1 fruit fly cellular context compared by ENCODE assay signal in the genomic region with DNA sequence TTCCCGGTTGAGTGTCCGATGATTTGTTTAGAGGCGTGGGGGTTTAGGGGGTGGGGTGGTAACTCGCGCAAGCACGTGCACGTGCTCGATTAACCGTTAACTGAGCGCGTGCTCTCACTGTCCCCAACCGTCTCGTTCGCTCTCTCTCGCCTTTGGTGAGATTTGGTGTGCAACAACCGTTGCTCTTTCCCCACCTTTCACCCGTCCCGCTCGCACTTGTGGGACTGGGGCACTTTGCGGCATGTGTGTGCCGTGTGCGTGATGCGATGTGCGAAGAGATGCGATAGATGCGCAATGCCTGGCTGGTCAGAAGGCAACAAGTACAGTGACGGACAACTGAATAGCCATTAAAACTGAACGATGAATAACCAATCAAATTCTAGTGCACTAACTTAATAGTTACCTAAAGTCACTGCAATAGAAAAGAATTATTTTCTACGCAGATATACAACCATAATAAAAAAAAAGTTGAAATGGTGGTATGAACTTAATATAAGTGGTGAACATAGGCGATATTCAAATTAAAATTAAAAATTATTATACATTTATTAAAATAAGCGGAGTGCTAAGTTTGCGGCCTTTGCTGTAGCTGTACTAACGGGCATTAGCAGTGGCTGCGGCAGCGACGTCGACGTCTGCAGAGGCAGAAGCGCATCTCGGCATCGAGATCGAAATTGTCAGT.
TF ChIP-seq lines count a peak whose summit lies in the region.

No protein-coding gene starts in this region.

TF ChIP-seq in whole organism, embryonic, 481 proteins besides CTCF, POLR2A, EP300 and RAD21 (continued from another document and continues in another):
- TF ChIP-seq Poxn (GFP tag; IDR thresholded peaks at IDR 0.05; lab: Robert Waterston, UW) = no peak
- TF ChIP-seq CG32532 (GFP tag; IDR thresholded peaks at IDR 0.05; lab: Robert Waterston, UW) = peak; percentile 66; the same call in 1 of the 2 replicates
- peak; percentile 18; the same call in 1 of the 2 replicates for TF ChIP-seq NFAT (GFP tag; IDR thresholded peaks at IDR 0.05; lab: Robert Waterston, UW)
- TF ChIP-seq Gug (GFP tag; IDR thresholded peaks at IDR 0.05; lab: Robert Waterston, UW) = peak; percentile 49
- TF ChIP-seq CG14014 (GFP tag; IDR thresholded peaks at IDR 0.05; lab: Robert Waterston, UW) = peak; percentile 73
- TF ChIP-seq Hsf (GFP tag; optimal IDR thresholded peaks at IDR 0.05; lab: Kevin White, UChicago) = peak; percentile 68
- TF ChIP-seq CG1529 (GFP tag; optimal IDR thresholded peaks at IDR 0.05; lab: Kevin White, UChicago) = peak; percentile 92
- TF ChIP-seq CG10654 (GFP tag; optimal IDR thresholded peaks at IDR 0.05; lab: Kevin White, UChicago) = peak; percentile 62
- TF ChIP-seq Dip3 (GFP tag; optimal IDR thresholded peaks at IDR 0.05; lab: Kevin White, UChicago) = no peak
- no peak for TF ChIP-seq CG16779 (GFP tag; IDR thresholded peaks at IDR 0.05; lab: Robert Waterston, UW)
- TF ChIP-seq CG6683 (GFP tag; optimal IDR thresholded peaks at IDR 0.05; lab: Kevin White, UChicago) = peak; percentile 74
- TF ChIP-seq CG14965 (GFP tag; optimal IDR thresholded peaks at IDR 0.05; lab: Kevin White, UChicago; ENCODE audit: borderline replicate concordance) = no peak
- no peak for TF ChIP-seq Neu2 (GFP tag; optimal IDR thresholded peaks at IDR 0.05; lab: Kevin White, UChicago; ENCODE audit: borderline replicate concordance)
- TF ChIP-seq zen (tag; optimal IDR thresholded peaks at IDR 0.05; lab: Kevin White, UChicago) = peak; percentile 83
- peak; percentile 33; the same call in 1 of the 2 replicates for TF ChIP-seq Lim3 (GFP tag; IDR thresholded peaks at IDR 0.05; lab: Robert Waterston, UW)
- TF ChIP-seq Hey (tag; optimal IDR thresholded peaks at IDR 0.05; lab: Kevin White, UChicago) = no peak
- TF ChIP-seq seq (GFP tag; IDR thresholded peaks at IDR 0.05; lab: Robert Waterston, UW) = peak; percentile 85
- peak; percentile 35 for TF ChIP-seq slp2 (GFP tag; optimal IDR thresholded peaks at IDR 0.05; lab: Kevin White, UChicago)
- TF ChIP-seq CG17568 (GFP tag; optimal IDR thresholded peaks at IDR 0.05; lab: Kevin White, UChicago) = peak; percentile 80
- TF ChIP-seq usp (GFP tag; optimal IDR thresholded peaks at IDR 0.05; lab: Kevin White, UChicago) = no peak
- peak; percentile 68 for TF ChIP-seq Abd-B (GFP tag; optimal IDR thresholded peaks at IDR 0.05; lab: Kevin White, UChicago)
- TF ChIP-seq bowl (GFP tag; IDR thresholded peaks at IDR 0.05; lab: Robert Waterston, UW) = no peak
- peak; percentile 69 for TF ChIP-seq slbo (GFP tag; IDR thresholded peaks at IDR 0.05; lab: Robert Waterston, UW)
- TF ChIP-seq shn (GFP tag; optimal IDR thresholded peaks at IDR 0.05; lab: Kevin White, UChicago) = peak; percentile 35
- TF ChIP-seq Hr51 (GFP tag; optimal IDR thresholded peaks at IDR 0.05; lab: Kevin White, UChicago) = peak; percentile 24 to 92
- TF ChIP-seq CG4854 (GFP tag; optimal IDR thresholded peaks at IDR 0.05; lab: Kevin White, UChicago) = peak; percentile 49
- TF ChIP-seq Side (GFP tag; optimal IDR thresholded peaks at IDR 0.05; lab: Kevin White, UChicago) = peak; percentile 28
- peak; percentile 59 for TF ChIP-seq sd (tag; optimal IDR thresholded peaks at IDR 0.05; lab: Kevin White, UChicago)
- peak; percentile 92 for TF ChIP-seq fd96Cb (tag; optimal IDR thresholded peaks at IDR 0.05; lab: Kevin White, UChicago)
- TF ChIP-seq Myb (GFP tag; optimal IDR thresholded peaks at IDR 0.05; lab: Kevin White, UChicago) = no peak
- no peak for TF ChIP-seq CG7963 (GFP tag; IDR thresholded peaks at IDR 0.05; lab: Robert Waterston, UW; ENCODE audit: partially characterized antibody)
- peak; percentile 93 for TF ChIP-seq CG11504 (tag; optimal IDR thresholded peaks at IDR 0.05; lab: Kevin White, UChicago)
- TF ChIP-seq ac (GFP tag; optimal IDR thresholded peaks at IDR 0.05; lab: Kevin White, UChicago) = peak; percentile 80
- peak; percentile 71 for TF ChIP-seq cato (GFP tag; optimal IDR thresholded peaks at IDR 0.05; lab: Kevin White, UChicago; ENCODE audit: borderline replicate concordance)
- peak; percentile 90 for TF ChIP-seq CG10209 (GFP tag; optimal IDR thresholded peaks at IDR 0.05; lab: Kevin White, UChicago)
- peak; percentile 65 for TF ChIP-seq E2f2 (GFP tag; IDR thresholded peaks at IDR 0.05; lab: Robert Waterston, UW)
- no peak for TF ChIP-seq Dref (GFP tag; IDR thresholded peaks at IDR 0.05; lab: Robert Waterston, UW)
- no peak for TF ChIP-seq CG16813 (GFP tag; IDR thresholded peaks at IDR 0.05; lab: Robert Waterston, UW; ENCODE audit: partially characterized antibody)
- TF ChIP-seq eyg (GFP tag; optimal IDR thresholded peaks at IDR 0.05; lab: Kevin White, UChicago) = no peak
- no peak for TF ChIP-seq sima (GFP tag; optimal IDR thresholded peaks at IDR 0.05; lab: Kevin White, UChicago)
- peak; percentile 10 for TF ChIP-seq grn (GFP tag; optimal IDR thresholded peaks at IDR 0.05; lab: Kevin White, UChicago)
- peak; percentile 9 for TF ChIP-seq ems (GFP tag; optimal IDR thresholded peaks at IDR 0.05; lab: Kevin White, UChicago)
- peak; percentile 77 for TF ChIP-seq Atf6 (GFP tag; IDR thresholded peaks at IDR 0.05; lab: Robert Waterston, UW)
- TF ChIP-seq Oli (tag; optimal IDR thresholded peaks at IDR 0.05; lab: Kevin White, UChicago) = peak; percentile 92
- no peak for TF ChIP-seq CG12236 (GFP tag; optimal IDR thresholded peaks at IDR 0.05; lab: Kevin White, UChicago)
- peak; percentile 92 for TF ChIP-seq nerfin-1 (tag; optimal IDR thresholded peaks at IDR 0.05; lab: Kevin White, UChicago)
- peak; percentile 54 for TF ChIP-seq CrebB (tag; optimal IDR thresholded peaks at IDR 0.05; lab: Kevin White, UChicago)
- peak; percentile 60 for TF ChIP-seq CG8478 (optimal IDR thresholded peaks at IDR 0.05; lab: Kevin White, UChicago)
- TF ChIP-seq sim (GFP tag; IDR thresholded peaks at IDR 0.05; lab: Robert Waterston, UW) = peak; percentile 76; the same call in 1 of the 2 replicates
- TF ChIP-seq Atf-2 (GFP tag; optimal IDR thresholded peaks at IDR 0.05; lab: Kevin White, UChicago) = peak; percentile 15
- TF ChIP-seq dmrt99B (tag; optimal IDR thresholded peaks at IDR 0.05; lab: Kevin White, UChicago) = peak; percentile 95
- peak; percentile 44 for TF ChIP-seq CG2120 (GFP tag; optimal IDR thresholded peaks at IDR 0.05; lab: Kevin White, UChicago)
- TF ChIP-seq lola (GFP tag; optimal IDR thresholded peaks at IDR 0.05; lab: Kevin White, UChicago) = peak in 1 of 3 experiments; percentile 94
- TF ChIP-seq Nf-YC (tag; optimal IDR thresholded peaks at IDR 0.05; lab: Kevin White, UChicago) = peak; percentile 80
- TF ChIP-seq pnt (GFP tag; optimal IDR thresholded peaks at IDR 0.05; lab: Kevin White, UChicago) = peak; percentile 52
- peak; percentile 96 for TF ChIP-seq sens (GFP tag; lab: Kevin White, UChicago)
- TF ChIP-seq CG10543 (GFP tag; optimal IDR thresholded peaks at IDR 0.05; lab: Kevin White, UChicago) = peak; percentile 61
- TF ChIP-seq CG33557 (GFP tag; optimal IDR thresholded peaks at IDR 0.05; lab: Kevin White, UChicago) = peak; percentile 92
- peak; percentile 77 for TF ChIP-seq CG18619 (GFP tag; optimal IDR thresholded peaks at IDR 0.05; lab: Kevin White, UChicago)
- no peak for TF ChIP-seq CkIIα-i1 (GFP tag; IDR thresholded peaks at IDR 0.05; lab: Robert Waterston, UW)
- peak; percentile 85 for TF ChIP-seq CG34422 (GFP tag; IDR thresholded peaks at IDR 0.05; lab: Robert Waterston, UW)
- peak; percentile 89 for TF ChIP-seq croc (GFP tag; conservative IDR thresholded peaks at IDR 0.05; lab: Robert Waterston, UW)
- TF ChIP-seq CG7556 (GFP tag; optimal IDR thresholded peaks at IDR 0.05; lab: Kevin White, UChicago) = peak; percentile 92
- peak; percentile 37 for TF ChIP-seq CG1603 (tag; optimal IDR thresholded peaks at IDR 0.05; lab: Kevin White, UChicago)
- peak; percentile 82 for TF ChIP-seq CG11723 (GFP tag; optimal IDR thresholded peaks at IDR 0.05; lab: Kevin White, UChicago)
- peak; percentile 82 for TF ChIP-seq CG16815 (GFP tag; optimal IDR thresholded peaks at IDR 0.05; lab: Kevin White, UChicago)
- TF ChIP-seq Bdp1 (GFP tag; optimal IDR thresholded peaks at IDR 0.05; lab: Kevin White, UChicago) = no peak
- no peak for TF ChIP-seq hb (GFP tag; IDR thresholded peaks at IDR 0.05; lab: Robert Waterston, UW; ENCODE audit: partially characterized antibody)
- TF ChIP-seq exex (tag; optimal IDR thresholded peaks at IDR 0.05; lab: Kevin White, UChicago) = peak; percentile 28
- peak; percentile 57; the same call in 2 of the 3 replicates for TF ChIP-seq B-H1 (GFP tag; IDR thresholded peaks at IDR 0.05; lab: Robert Waterston, UW)
- TF ChIP-seq CG11695 (GFP tag; IDR thresholded peaks at IDR 0.05; lab: Robert Waterston, UW) = peak; percentile 90
- TF ChIP-seq Ada2b (GFP tag; IDR thresholded peaks at IDR 0.05; lab: Robert Waterston, UW) = peak; percentile 67
- TF ChIP-seq CG1233 (GFP tag; optimal IDR thresholded peaks at IDR 0.05; lab: Kevin White, UChicago) = peak; percentile 87
- no peak for TF ChIP-seq prd (optimal IDR thresholded peaks at IDR 0.05; lab: Kevin White, UChicago)
- TF ChIP-seq prd (GFP tag; IDR thresholded peaks at IDR 0.05; lab: Robert Waterston, UW) = peak; percentile 86
- peak; percentile 70 for TF ChIP-seq kni (GFP tag; optimal IDR thresholded peaks at IDR 0.05; lab: Kevin White, UChicago)
- TF ChIP-seq Stat92E (GFP tag; optimal IDR thresholded peaks at IDR 0.05; lab: Kevin White, UChicago) = peak in 1 of 3 experiments; percentile 81
- peak; percentile 45 for TF ChIP-seq pho (GFP tag; optimal IDR thresholded peaks at IDR 0.05; lab: Kevin White, UChicago)
- peak; percentile 89 for TF ChIP-seq CG12659 (GFP tag; optimal IDR thresholded peaks at IDR 0.05; lab: Kevin White, UChicago)
- TF ChIP-seq CG8281 (tag; optimal IDR thresholded peaks at IDR 0.05; lab: Kevin White, UChicago) = peak; percentile 72
- peak; percentile 73 for TF ChIP-seq ssp (GFP tag; IDR thresholded peaks at IDR 0.05; lab: Robert Waterston, UW)
- TF ChIP-seq fd102C (GFP tag; optimal IDR thresholded peaks at IDR 0.05; lab: Kevin White, UChicago) = no peak
- no peak for TF ChIP-seq da (GFP tag; optimal IDR thresholded peaks at IDR 0.05; lab: Kevin White, UChicago)
- peak; percentile 89 for TF ChIP-seq odd (GFP tag; optimal IDR thresholded peaks at IDR 0.05; lab: Kevin White, UChicago)
- TF ChIP-seq ci (GFP tag; IDR thresholded peaks at IDR 0.05; lab: Robert Waterston, UW) = peak; percentile 89
- TF ChIP-seq Eip74EF (GFP tag; optimal IDR thresholded peaks at IDR 0.05; lab: Kevin White, UChicago) = peak in 1 of 2 experiments; percentile 86
- peak; percentile 86 for TF ChIP-seq org-1 (GFP tag; optimal IDR thresholded peaks at IDR 0.05; lab: Kevin White, UChicago)
- peak; percentile 34 for TF ChIP-seq Camta (GFP tag; optimal IDR thresholded peaks at IDR 0.05; lab: Kevin White, UChicago)
- no peak for TF ChIP-seq tx (GFP tag; optimal IDR thresholded peaks at IDR 0.05; lab: Kevin White, UChicago)
- peak; percentile 80 for TF ChIP-seq CG4328 (GFP tag; optimal IDR thresholded peaks at IDR 0.05; lab: Kevin White, UChicago)
- TF ChIP-seq CG18011 (GFP tag; optimal IDR thresholded peaks at IDR 0.05; lab: Kevin White, UChicago) = peak; percentile 12
- peak; percentile 80 for TF ChIP-seq ap (GFP tag; IDR thresholded peaks at IDR 0.05; lab: Robert Waterston, UW)
- TF ChIP-seq Elba2 (GFP tag; optimal IDR thresholded peaks at IDR 0.05; lab: Kevin White, UChicago) = no peak
- TF ChIP-seq Bgb (GFP tag; IDR thresholded peaks at IDR 0.05; lab: Robert Waterston, UW; ENCODE audit: partially characterized antibody) = no peak
- peak; percentile 43; the same call in 1 of the 3 replicates for TF ChIP-seq Optix (GFP tag; IDR thresholded peaks at IDR 0.05; lab: Robert Waterston, UW)
- TF ChIP-seq mirr (GFP tag; optimal IDR thresholded peaks at IDR 0.05; lab: Kevin White, UChicago) = no peak
- TF ChIP-seq hkb (optimal IDR thresholded peaks at IDR 0.05; lab: Kevin White, UChicago) = no peak
- TF ChIP-seq hkb (GFP tag; IDR thresholded peaks at IDR 0.05; lab: Robert Waterston, UW) = peak; percentile 92
- no peak for TF ChIP-seq CG8290 (GFP tag; optimal IDR thresholded peaks at IDR 0.05; lab: Kevin White, UChicago)
- TF ChIP-seq CG8290 (tag; optimal IDR thresholded peaks at IDR 0.05; lab: Kevin White, UChicago) = peak; percentile 17 to 62
- no peak for TF ChIP-seq lov (optimal IDR thresholded peaks at IDR 0.05; lab: Kevin White, UChicago)
- peak; percentile 82 for TF ChIP-seq lov (GFP tag; IDR thresholded peaks at IDR 0.05; lab: Robert Waterston, UW)
- TF ChIP-seq CG14441 (GFP tag; IDR thresholded peaks at IDR 0.05; lab: Robert Waterston, UW) = peak; percentile 66; the same call in 1 of the 2 replicates
- peak; percentile 84 for TF ChIP-seq CG12299 (tag; optimal IDR thresholded peaks at IDR 0.05; lab: Kevin White, UChicago)
- peak; percentile 59 for TF ChIP-seq chn (GFP tag; optimal IDR thresholded peaks at IDR 0.05; lab: Kevin White, UChicago)
- TF ChIP-seq CG30020 (tag; optimal IDR thresholded peaks at IDR 0.05; lab: Kevin White, UChicago) = peak; percentile 70
- peak in 1 of 2 experiments; percentile 69 for TF ChIP-seq chif (GFP tag; optimal IDR thresholded peaks at IDR 0.05; lab: Kevin White, UChicago)
- no peak for TF ChIP-seq CG7987 (GFP tag; optimal IDR thresholded peaks at IDR 0.05; lab: Kevin White, UChicago)
- peak; percentile 95 for TF ChIP-seq CoRest (tag; optimal IDR thresholded peaks at IDR 0.05; lab: Kevin White, UChicago)
- peak; percentile 34 for TF ChIP-seq lbe (GFP tag; optimal IDR thresholded peaks at IDR 0.05; lab: Kevin White, UChicago)
- peak; percentile 16 for TF ChIP-seq bigmax (GFP tag; optimal IDR thresholded peaks at IDR 0.05; lab: Kevin White, UChicago)
- peak; percentile 94 for TF ChIP-seq phol (tag; optimal IDR thresholded peaks at IDR 0.05; lab: Kevin White, UChicago)
- TF ChIP-seq CG7271 (tag; optimal IDR thresholded peaks at IDR 0.05; lab: Kevin White, UChicago) = peak; percentile 58
- no peak for TF ChIP-seq Sin3A (optimal IDR thresholded peaks at IDR 0.05; lab: Kevin White, UChicago)
- TF ChIP-seq bsh (GFP tag; optimal IDR thresholded peaks at IDR 0.05; lab: Kevin White, UChicago) = peak; percentile 88 to 93
- peak; percentile 48 for TF ChIP-seq bab2 (GFP tag; optimal IDR thresholded peaks at IDR 0.05; lab: Kevin White, UChicago)
- peak; percentile 75 for TF ChIP-seq CG4404 (GFP tag; IDR thresholded peaks at IDR 0.05; lab: Robert Waterston, UW)
- TF ChIP-seq ewg (GFP tag; optimal IDR thresholded peaks at IDR 0.05; lab: Kevin White, UChicago) = peak; percentile 81
- no peak for TF ChIP-seq zen2 (GFP tag; IDR thresholded peaks at IDR 0.05; lab: Robert Waterston, UW; ENCODE audit: partially characterized antibody)
- peak; percentile 95 for TF ChIP-seq CG17829 (tag; optimal IDR thresholded peaks at IDR 0.05; lab: Kevin White, UChicago)
- no peak for TF ChIP-seq CG1792 (GFP tag; optimal IDR thresholded peaks at IDR 0.05; lab: Kevin White, UChicago)
- TF ChIP-seq trem (tag; optimal IDR thresholded peaks at IDR 0.05; lab: Kevin White, UChicago) = peak; percentile 91
